Fruit fly (Drosophila melanogaster) whole organism, embryonic: ENCODE data around the gene ash1.

Source experiments
- Atf-2 ChIP-seq: fragments of 200-800 bp; sonication (Bioruptor generic); optimal IDR thresholded peaks from 2 replicates; lab custom pipeline; 2016; ENCODE audit warnings: missing biosample characterization, missing genetic modification characterization
- Awh ChIP-seq: fragments of 200-800 bp; sonication (Bioruptor generic); IDR thresholded peaks from 2 replicates; pipeline ENCODE4, ENCODE4 v1.3.6; 2022; ENCODE audit warnings: missing biosample characterization, missing genetic modification characterization
- Bgb ChIP-seq: fragments of 200-800 bp; sonication (Bioruptor generic); IDR thresholded peaks from 2 replicates; pipeline ENCODE4 v1.3.6; 2022; ENCODE audit warnings: missing biosample characterization, missing genetic modification characterization; ENCODE audit not compliant: partially characterized antibody
- CG10209 ChIP-seq: fragments of 200-800 bp; sonication (Bioruptor generic); optimal IDR thresholded peaks from 3 replicates; lab custom pipeline; 2017; ENCODE audit warnings: missing biosample characterization, mild to moderate bottlenecking, missing genetic modification characterization, missing genetic modification reagents
- CG10267 ChIP-seq: fragments of 200-800 bp; sonication (Bioruptor generic); optimal IDR thresholded peaks from 2 replicates; lab custom pipeline; 2018; ENCODE audit warnings: missing biosample characterization, mild to moderate bottlenecking, missing genetic modification characterization, moderate library complexity
- CG11398 ChIP-seq: fragments of 200-800 bp; sonication (Bioruptor generic); optimal IDR thresholded peaks from 2 replicates; lab custom pipeline; 2016; ENCODE audit warnings: missing biosample characterization, missing genetic modification characterization
- CG11504 ChIP-seq: fragments of 200-800 bp; sonication (Bioruptor generic); optimal IDR thresholded peaks from 3 replicates; lab custom pipeline; 2019; ENCODE audit warnings: missing biosample characterization, mild to moderate bottlenecking, missing genetic modification characterization, moderate library complexity
- CG14710 ChIP-seq: fragments of 200-800 bp; sonication (Bioruptor generic); optimal IDR thresholded peaks from 3 replicates; lab custom pipeline; 2019; ENCODE audit warnings: missing biosample characterization, mild to moderate bottlenecking, missing genetic modification characterization, moderate library complexity
- CG1529 ChIP-seq: fragments of 200-800 bp; sonication (Bioruptor generic); optimal IDR thresholded peaks from 3 replicates; lab custom pipeline; 2018; ENCODE audit warnings: missing biosample characterization, missing genetic modification characterization
- CG15601 ChIP-seq: fragments of 200-800 bp; sonication (Bioruptor generic); optimal IDR thresholded peaks from 3 replicates; lab custom pipeline; 2019; ENCODE audit warnings: missing biosample characterization, mild to moderate bottlenecking, missing genetic modification characterization, moderate library complexity
- CG17361 ChIP-seq: fragments of 200-800 bp; sonication (Bioruptor generic); IDR thresholded peaks from 3 replicates; pipeline ENCODE4 v1.3.6; 2022; ENCODE audit warnings: missing biosample characterization, missing genetic modification characterization
- CG17829 ChIP-seq: fragments of 200-800 bp; optimal IDR thresholded peaks from 2 replicates; lab custom pipeline; 2019; ENCODE audit warnings: missing biosample characterization, mild to moderate bottlenecking, missing genetic modification characterization, moderate library complexity
- CG2120 ChIP-seq: fragments of 200-800 bp; sonication (Bioruptor generic); optimal IDR thresholded peaks from 3 replicates; lab custom pipeline; 2016; ENCODE audit warnings: missing biosample characterization, missing genetic modification characterization
- CG2129 ChIP-seq: fragments of 200-800 bp; sonication (Bioruptor generic); IDR thresholded peaks from 2 replicates; pipeline ENCODE4 v1.3.6; 2022; ENCODE audit warnings: missing biosample characterization, missing genetic modification characterization; ENCODE audit not compliant: partially characterized antibody
- CG30403 ChIP-seq: fragments of 200-800 bp; sonication (Bioruptor generic); optimal IDR thresholded peaks from 3 replicates; lab custom pipeline; 2016; ENCODE audit warnings: missing biosample characterization, missing genetic modification characterization
- CG4617 ChIP-seq: fragments of 200-800 bp; sonication (Bioruptor generic); optimal IDR thresholded peaks from 3 replicates; lab custom pipeline; 2016; ENCODE audit warnings: missing biosample characterization, missing genetic modification characterization, borderline replicate concordance
- CG8290 ChIP-seq, 3 experiments: fragments of 200-800 bp; sonication (Bioruptor generic); optimal IDR thresholded peaks; 2 replicates each; lab custom pipeline; 2016 to 2019; ENCODE audit warnings: missing biosample characterization in 3 of 3, missing genetic modification characterization in 3 of 3, mild to moderate bottlenecking in 2 of 3, moderate library complexity in 1 of 3
- CG8359 ChIP-seq: fragments of 200-800 bp; sonication (Bioruptor generic); optimal IDR thresholded peaks from 2 replicates; lab custom pipeline; 2017; ENCODE audit warnings: missing biosample characterization, mild to moderate bottlenecking, missing genetic modification characterization, borderline replicate concordance
- CG9215 ChIP-seq: fragments of 200-800 bp; sonication (Bioruptor generic); IDR thresholded peaks from 2 replicates; pipeline ENCODE4 v1.3.6; 2022; ENCODE audit warnings: missing biosample characterization, missing genetic modification characterization
- CHES-1-like ChIP-seq: fragments of 200-800 bp; sonication (Bioruptor generic); optimal IDR thresholded peaks from 2 replicates; lab custom pipeline; 2016; ENCODE audit warnings: missing biosample characterization, missing genetic modification characterization
- Dbx ChIP-seq: fragments of 200-800 bp; sonication (Bioruptor generic); IDR thresholded peaks from 3 replicates; pipeline ENCODE4 v1.3.6; 2022; ENCODE audit warnings: missing biosample characterization, missing genetic modification characterization
- E2f2 ChIP-seq: fragments of 200-800 bp; sonication (Bioruptor generic); IDR thresholded peaks from 2 replicates; pipeline ENCODE4 v1.3.6; 2022; ENCODE audit warnings: missing biosample characterization, missing genetic modification characterization
- Fer1 ChIP-seq: fragments of 200-800 bp; sonication (Bioruptor generic); optimal IDR thresholded peaks from 2 replicates; lab custom pipeline; 2017; ENCODE audit warnings: missing biosample characterization, mild to moderate bottlenecking, missing genetic modification characterization
- Gsc ChIP-seq: fragments of 200-800 bp; sonication (Bioruptor generic); IDR thresholded peaks from 2 replicates; pipeline ENCODE4 v1.3.6; 2022; ENCODE audit warnings: missing biosample characterization, missing genetic modification characterization
- HHEX ChIP-seq: fragments of 200-800 bp; sonication (Bioruptor generic); optimal IDR thresholded peaks from 3 replicates; lab custom pipeline; 2017; ENCODE audit warnings: missing biosample characterization, mild to moderate bottlenecking, missing genetic modification characterization, missing genetic modification reagents
- HLH3B ChIP-seq: fragments of 200-800 bp; sonication (Bioruptor generic); IDR thresholded peaks from 2 replicates; pipeline ENCODE4 v1.3.6; 2022; ENCODE audit warnings: missing biosample characterization, missing genetic modification characterization
- HmgZ ChIP-seq: fragments of 200-800 bp; sonication (Bioruptor generic); optimal IDR thresholded peaks from 2 replicates; lab custom pipeline; 2018; ENCODE audit warnings: missing biosample characterization, mild to moderate bottlenecking, missing genetic modification characterization
- Myb ChIP-seq: fragments of 200-800 bp; sonication (Bioruptor generic); optimal IDR thresholded peaks from 2 replicates; lab custom pipeline; 2016; ENCODE audit warnings: missing biosample characterization, missing genetic modification characterization
- Nf-YC ChIP-seq: fragments of 200-800 bp; optimal IDR thresholded peaks from 3 replicates; lab custom pipeline; 2019; ENCODE audit warnings: missing biosample characterization, mild to moderate bottlenecking, missing genetic modification characterization, moderate library complexity
- Rx ChIP-seq: fragments of 200-800 bp; sonication (Bioruptor generic); IDR thresholded peaks from 2 replicates; pipeline ENCODE4 v1.3.6; 2022; ENCODE audit warnings: missing biosample characterization, missing genetic modification characterization
- Scr ChIP-seq: fragments of 200-800 bp; sonication (Bioruptor generic); IDR thresholded peaks from 2 replicates; pipeline ENCODE4 v1.3.6; 2022; ENCODE audit warnings: missing biosample characterization, missing genetic modification characterization; ENCODE audit not compliant: partially characterized antibody
- Sry-δ ChIP-seq: fragments of 200-800 bp; sonication (Bioruptor generic); optimal IDR thresholded peaks from 2 replicates; lab custom pipeline; 2016; ENCODE audit warnings: missing biosample characterization, missing genetic modification characterization
- Usf ChIP-seq: fragments of 200-800 bp; sonication (Bioruptor generic); optimal IDR thresholded peaks from 2 replicates; lab custom pipeline; 2017; ENCODE audit warnings: missing genotype, missing biosample characterization, missing genetic modification characterization
- abd-A ChIP-seq: fragments of 200-800 bp; sonication (Bioruptor generic); optimal IDR thresholded peaks from 3 replicates; lab custom pipeline; 2019; ENCODE audit warnings: missing biosample characterization, mild to moderate bottlenecking, missing genetic modification characterization, moderate library complexity
- bowl ChIP-seq: fragments of 200-800 bp; sonication (Bioruptor generic); IDR thresholded peaks from 2 replicates; pipeline ENCODE4 v1.3.6; 2022; ENCODE audit warnings: missing biosample characterization, missing genetic modification characterization
- bsh ChIP-seq, 2 experiments: fragments of 200-800 bp; sonication (Bioruptor generic); optimal IDR thresholded peaks; 2 replicates each; lab custom pipeline; 2017 to 2018; ENCODE audit warnings: mild to moderate bottlenecking in 2 of 2, missing biosample characterization in 2 of 2, missing genetic modification characterization in 2 of 2, moderate library complexity in 1 of 2
- chinmo ChIP-seq: fragments of 200-800 bp; sonication (Bioruptor generic); IDR thresholded peaks from 4 replicates; pipeline ENCODE4 v1.3.6; 2022; ENCODE audit warnings: missing biosample characterization, missing genetic modification characterization; ENCODE audit not compliant: partially characterized antibody
- eyg ChIP-seq: fragments of 200-800 bp; sonication (Bioruptor generic); optimal IDR thresholded peaks from 3 replicates; lab custom pipeline; 2016; ENCODE audit warnings: missing biosample characterization, missing genetic modification characterization
- gcm2 ChIP-seq: fragments of 200-800 bp; sonication (Bioruptor generic); optimal IDR thresholded peaks from 2 replicates; lab custom pipeline; 2016; ENCODE audit warnings: missing biosample characterization, missing genetic modification characterization
- lbe ChIP-seq: fragments of 200-800 bp; sonication (Bioruptor generic); optimal IDR thresholded peaks from 2 replicates; lab custom pipeline; 2016; ENCODE audit warnings: missing biosample characterization, mild to moderate bottlenecking, missing genetic modification characterization
- lilli ChIP-seq: fragments of 200-800 bp; sonication (Bioruptor generic); optimal IDR thresholded peaks from 3 replicates; lab custom pipeline; 2016; ENCODE audit warnings: missing biosample characterization, missing genetic modification characterization
- nmo ChIP-seq: fragments of 200-800 bp; sonication (Bioruptor generic); optimal IDR thresholded peaks from 2 replicates; lab custom pipeline; 2018; ENCODE audit warnings: missing biosample characterization, mild to moderate bottlenecking, missing genetic modification characterization, moderate library complexity
- phol ChIP-seq: fragments of 200-800 bp; sonication (Bioruptor generic); optimal IDR thresholded peaks from 3 replicates; lab custom pipeline; 2018; ENCODE audit warnings: missing biosample characterization, mild to moderate bottlenecking, missing genetic modification characterization, moderate library complexity
- pita ChIP-seq: fragments of 200-800 bp; sonication (Bioruptor generic); optimal IDR thresholded peaks from 2 replicates; lab custom pipeline; 2017; ENCODE audit warnings: missing biosample characterization, mild to moderate bottlenecking, missing genetic modification characterization
- scrt ChIP-seq: fragments of 200-800 bp; sonication (Bioruptor generic); optimal IDR thresholded peaks from 2 replicates; lab custom pipeline; 2018; ENCODE audit warnings: missing biosample characterization, mild to moderate bottlenecking, missing genetic modification characterization, moderate library complexity
- tin ChIP-seq: fragments of 200-800 bp; sonication (Bioruptor generic); optimal IDR thresholded peaks from 3 replicates; lab custom pipeline; 2016; ENCODE audit warnings: missing biosample characterization, missing genetic modification characterization
- trem ChIP-seq: fragments of 200-800 bp; optimal IDR thresholded peaks from 3 replicates; lab custom pipeline; 2019; ENCODE audit warnings: missing biosample characterization, mild to moderate bottlenecking, missing genetic modification characterization, moderate library complexity
- usp ChIP-seq: fragments of >200 bp; optimal IDR thresholded peaks from 2 replicates; lab custom pipeline; 2017; ENCODE audit warnings: missing biosample characterization, missing genetic modification characterization
- z ChIP-seq: fragments of 200-800 bp; sonication (Bioruptor generic); IDR thresholded peaks from 3 replicates; pipeline ENCODE4 v1.3.6; 2022; ENCODE audit warnings: missing biosample characterization, missing genetic modification characterization

ash1 gene

dm6 chr3L:19642448-19643020 is 44.0 kb upstream of the ash1 start, which contains the start of gene Rnf146 (continued):
- peak; percentile 29 for TF ChIP-seq Fer1 (GFP tag; lab: Kevin White, UChicago)
- TF ChIP-seq scrt (GFP tag; lab: Kevin White, UChicago): peak; percentile 59
- no peak for TF ChIP-seq CG9215 (GFP tag; lab: Robert Waterston, UW)
- peak; percentile 82 for TF ChIP-seq CG4617 (GFP tag; lab: Kevin White, UChicago)
- 0 out of 3 replicates have a peak, but pooled peaks have one; percentile 15 for TF ChIP-seq Dbx (GFP tag; lab: Robert Waterston, UW)
- TF ChIP-seq gcm2 (GFP tag; lab: Kevin White, UChicago): no peak
- no peak for TF ChIP-seq Atf-2 (GFP tag; lab: Kevin White, UChicago)
- TF ChIP-seq Usf (GFP tag; lab: Kevin White, UChicago): no peak
- no peak for TF ChIP-seq Rx
- TF ChIP-seq CG11504 (tag; lab: Kevin White, UChicago): peak; percentile 57
- no peak for TF ChIP-seq bowl (GFP tag; lab: Robert Waterston, UW)
- no peak for TF ChIP-seq eyg (GFP tag; lab: Kevin White, UChicago)
- no peak for TF ChIP-seq lilli (GFP tag; lab: Kevin White, UChicago)
- TF ChIP-seq Sry-δ: peak; percentile 11
- TF ChIP-seq CG10267 (tag; lab: Kevin White, UChicago): peak; percentile 94
- TF ChIP-seq phol: peak; percentile 10
- TF ChIP-seq E2f2 (GFP tag; lab: Robert Waterston, UW): peak; percentile 97
- no peak for TF ChIP-seq HHEX (GFP tag; lab: Kevin White, UChicago)
- TF ChIP-seq abd-A (tag; lab: Kevin White, UChicago): no peak
- TF ChIP-seq Nf-YC (tag; lab: Kevin White, UChicago): peak; percentile 4
- peak; percentile 26 for TF ChIP-seq CG15601
- peak; percentile 46 for TF ChIP-seq CG14710 (tag; lab: Kevin White, UChicago)
- TF ChIP-seq tin (GFP tag; lab: Kevin White, UChicago): no peak
- no peak for TF ChIP-seq CG2129 (GFP tag; lab: Robert Waterston, UW)
- no peak for TF ChIP-seq CG1529
- no peak for TF ChIP-seq CG11398 (GFP tag; lab: Kevin White, UChicago)
- peak; percentile 28 for TF ChIP-seq CG2120
- TF ChIP-seq trem (tag; lab: Kevin White, UChicago): peak; percentile 78
- TF ChIP-seq pita (GFP tag; lab: Kevin White, UChicago): no peak
- TF ChIP-seq CHES-1-like (GFP tag; lab: Kevin White, UChicago): peak; percentile 13
- peak in 1 of 2 experiments; percentile 5 for TF ChIP-seq bsh (GFP tag; optimal IDR thresholded peaks at IDR 0.05; lab: Kevin White, UChicago)
- no peak for TF ChIP-seq Gsc (GFP tag; lab: Robert Waterston, UW)
- TF ChIP-seq usp: no peak
- no peak for TF ChIP-seq HLH3B (GFP tag; lab: Robert Waterston, UW)
- TF ChIP-seq Bgb: 0 out of 2 replicates have a peak, but pooled peaks have one; percentile 16
- TF ChIP-seq Awh (GFP tag; lab: Robert Waterston, UW): no peak
- TF ChIP-seq Myb (GFP tag; lab: Kevin White, UChicago): peak; percentile 64
- TF ChIP-seq z (GFP tag; lab: Robert Waterston, UW): 0 out of 3 replicates have a peak, but pooled peaks have one; percentile 43
- peak; percentile 8 for TF ChIP-seq CG30403 (GFP tag; lab: Kevin White, UChicago)
- no peak for TF ChIP-seq CG8359 (GFP tag; lab: Kevin White, UChicago)
- TF ChIP-seq Scr (GFP tag; lab: Robert Waterston, UW): no peak
- TF ChIP-seq nmo (GFP tag; lab: Kevin White, UChicago): peak; percentile 4
- peak; percentile 24; the same call in 1 of the 3 replicates for TF ChIP-seq CG17361 (GFP tag; lab: Robert Waterston, UW)
- peak; percentile 24 for TF ChIP-seq lbe (GFP tag; lab: Kevin White, UChicago)
- TF ChIP-seq HmgZ (tag; lab: Kevin White, UChicago): peak; percentile 8
- no peak for TF ChIP-seq CG10209 (GFP tag; lab: Kevin White, UChicago)
- TF ChIP-seq chinmo (GFP tag; lab: Robert Waterston, UW): peak; percentile 55; the same call in 2 of the 4 replicates
- TF ChIP-seq CG17829 (tag; lab: Kevin White, UChicago): peak; percentile 27
- TF ChIP-seq CG8290 (GFP tag; optimal IDR thresholded peaks at IDR 0.05; lab: Kevin White, UChicago): no peak
- TF ChIP-seq CG8290 (tag; optimal IDR thresholded peaks at IDR 0.05; lab: Kevin White, UChicago): peak in 1 of 2 experiments; percentile 18
